Worm (Caenorhabditis elegans) whole organism, L1 larva: ENCODE measurements around the gene grl-18.

Experiments
- C04F5.9 ChIP-seq: sonication (generic microtip); optimal IDR thresholded peaks from 2 replicates; lab custom pipeline; 2016; ENCODE audit warnings: missing genetic modification characterization, missing compliant biosample characterization
- C16A3.4 ChIP-seq: fragments of 150-350 bp; optimal IDR thresholded peaks from 2 replicates; lab custom pipeline; 2014; ENCODE audit warnings: missing biosample characterization, missing genetic modification characterization
- Y116A8C.19 ChIP-seq: sonication (generic microtip); optimal IDR thresholded peaks from 2 replicates; lab custom pipeline; 2016; ENCODE audit warnings: missing compliant biosample characterization, missing genetic modification characterization, borderline replicate concordance
- blmp-1 ChIP-seq: fragments of 150-350 bp; optimal IDR thresholded peaks from 2 replicates; lab custom pipeline; 2014; ENCODE audit warnings: missing biosample characterization, missing genetic modification characterization
- ceh-8 ChIP-seq: fragments of 200-800 bp; sonication (Bioruptor generic); optimal IDR thresholded peaks from 2 replicates; lab custom pipeline; 2018; ENCODE audit warnings: mild to moderate bottlenecking, missing genetic modification characterization, moderate library complexity, missing compliant biosample characterization
- ceh-82 ChIP-seq, 3 experiments: fragments of 150-350 bp in 1 of 3; sonication (generic microtip) in 2 of 3; optimal IDR thresholded peaks; 2 replicates each; lab custom pipeline; 2014 to 2017; ENCODE audit warnings: missing biosample characterization in 3 of 3, missing genetic modification characterization in 3 of 3
- dpl-1 ChIP-seq, 3 experiments: fragments of 150-350 bp in 2 of 3; sonication (generic microtip) in 1 of 3; optimal IDR thresholded peaks; 2 replicates each; lab custom pipeline; 2014 to 2017; ENCODE audit warnings: missing biosample characterization in 3 of 3, missing genetic modification characterization in 3 of 3, missing genetic modification reagents in 3 of 3
- efl-1 ChIP-seq, 4 experiments: fragments of 150-350 bp; optimal IDR thresholded peaks in 3 of 4; peaks in 1 of 4; 1 replicate in 1 of 4; 2 replicates in 3 of 4; lab custom pipeline; 2014; ENCODE audit warnings: missing biosample characterization in 2 of 4, missing genetic modification characterization in 2 of 4, missing genetic modification reagents in 2 of 4
- egl-13 ChIP-seq: sonication (generic microtip); optimal IDR thresholded peaks from 2 replicates; lab custom pipeline; 2016; ENCODE audit warnings: missing genotype, missing genetic modification reagents, missing genetic modification characterization, missing compliant biosample characterization
- fkh-10 ChIP-seq: sonication (generic microtip); optimal IDR thresholded peaks from 2 replicates; lab custom pipeline; 2017; ENCODE audit warnings: missing biosample characterization, missing genetic modification reagents, missing genetic modification characterization
- fkh-8 ChIP-seq: sonication (generic microtip); optimal IDR thresholded peaks from 2 replicates; lab custom pipeline; 2016; ENCODE audit warnings: mild to moderate bottlenecking, missing genetic modification characterization, missing compliant biosample characterization
- fos-1 ChIP-seq: fragments of 150-350 bp; optimal IDR thresholded peaks from 2 replicates; lab custom pipeline; 2014; ENCODE audit warnings: missing biosample characterization, missing genetic modification characterization
- hlh-4 ChIP-seq: sonication (generic microtip); optimal IDR thresholded peaks from 2 replicates; lab custom pipeline; 2016; ENCODE audit warnings: mild to moderate bottlenecking, missing genetic modification characterization, missing compliant biosample characterization
- hpl-2 ChIP-seq: fragments of 150-350 bp; optimal IDR thresholded peaks from 2 replicates; lab custom pipeline; 2014; ENCODE audit warnings: missing biosample characterization, missing genetic modification reagents, missing genetic modification characterization
- isw-1 ChIP-seq: fragments of 200-800 bp; sonication (Bioruptor generic); IDR thresholded peaks from 2 replicates; pipeline ENCODE4 v1.3.6; 2022; ENCODE audit warnings: missing genetic modification characterization, missing compliant biosample characterization
- lin-14 ChIP-seq: fragments of 200-800 bp; sonication (Bioruptor generic); optimal IDR thresholded peaks from 2 replicates; lab custom pipeline; 2018; ENCODE audit warnings: mild to moderate bottlenecking, missing genetic modification characterization, moderate library complexity, missing compliant biosample characterization
- lin-15B ChIP-seq: fragments of 150-350 bp; sonication (generic microtip); optimal IDR thresholded peaks from 3 replicates; lab custom pipeline; 2014; ENCODE audit warnings: missing biosample characterization, missing genetic modification characterization
- lin-35 ChIP-seq, 2 experiments: fragments of 150-350 bp; optimal IDR thresholded peaks; 2 replicates each; lab custom pipeline; 2014; ENCODE audit warnings: missing biosample characterization in 2 of 2, missing genetic modification characterization in 2 of 2, missing genetic modification reagents in 2 of 2
- lsy-2 ChIP-seq, 2 experiments: fragments of 150-350 bp; optimal IDR thresholded peaks; 2 replicates each; lab custom pipeline; 2014; ENCODE audit warnings: missing biosample characterization in 2 of 2, missing genetic modification characterization in 2 of 2
- mab-9 ChIP-seq: fragments of 200-800 bp; sonication (Bioruptor generic); IDR thresholded peaks from 2 replicates; pipeline ENCODE4 v1.3.6; 2022; ENCODE audit warnings: missing genetic modification reagents, missing genetic modification characterization, missing compliant biosample characterization
- mdl-1 ChIP-seq, 2 experiments: fragments of 150-350 bp; optimal IDR thresholded peaks; 2 replicates each; lab custom pipeline; 2014 to 2017; ENCODE audit warnings: missing biosample characterization in 2 of 2, missing genetic modification characterization in 2 of 2, inconsistent platforms in 1 of 2
- mep-1 ChIP-seq: fragments of 150-350 bp; optimal IDR thresholded peaks from 2 replicates; lab custom pipeline; 2014; ENCODE audit warnings: missing biosample characterization, missing genetic modification characterization
- nhr-19 ChIP-seq: fragments of 200-800 bp; sonication (Bioruptor generic); conservative IDR thresholded peaks from 2 replicates; pipeline ENCODE4 v1.3.6; 2022; ENCODE audit warnings: missing genetic modification characterization, missing compliant biosample characterization
- nhr-28 ChIP-seq: fragments of 150-350 bp; optimal IDR thresholded peaks from 2 replicates; lab custom pipeline; 2014; ENCODE audit warnings: missing biosample characterization, missing genetic modification characterization
- nhr-76 ChIP-seq: sonication (generic microtip); optimal IDR thresholded peaks from 2 replicates; lab custom pipeline; 2017; ENCODE audit warnings: missing biosample characterization, missing genetic modification characterization
- nhr-84 ChIP-seq: sonication (generic microtip); optimal IDR thresholded peaks from 2 replicates; lab custom pipeline; 2017; ENCODE audit warnings: missing biosample characterization, missing genetic modification characterization
- nhr-85 ChIP-seq: sonication (generic microtip); peaks from one replicate; lab custom pipeline; 2016; ENCODE audit warnings: missing genetic modification characterization, inconsistent platforms, missing compliant biosample characterization
- pag-3 ChIP-seq: sonication (generic microtip); optimal IDR thresholded peaks from 2 replicates; lab custom pipeline; 2017; ENCODE audit warnings: missing genetic modification characterization, mild to moderate bottlenecking, missing compliant biosample characterization, antibody characterized with exemption, borderline replicate concordance; ENCODE audit not compliant: insufficient read depth
- pqm-1 ChIP-seq: sonication (generic microtip); optimal IDR thresholded peaks from 3 replicates; lab custom pipeline; 2017; ENCODE audit warnings: missing biosample characterization, missing genetic modification characterization
- rnt-1 ChIP-seq: sonication (generic microtip); optimal IDR thresholded peaks from 2 replicates; lab custom pipeline; 2016; ENCODE audit warnings: mild to moderate bottlenecking, missing genetic modification characterization, moderate library complexity, missing compliant biosample characterization
- snpc-4 ChIP-seq: fragments of 150-350 bp; optimal IDR thresholded peaks from 2 replicates; lab custom pipeline; 2014; ENCODE audit warnings: missing biosample characterization, missing genetic modification characterization
- snu-23 ChIP-seq: sonication (generic microtip); optimal IDR thresholded peaks from 2 replicates; lab custom pipeline; 2016; ENCODE audit warnings: missing genetic modification characterization, missing compliant biosample characterization
- swsn-7 ChIP-seq: sonication (generic microtip); optimal IDR thresholded peaks from 2 replicates; lab custom pipeline; 2016; ENCODE audit warnings: missing genetic modification characterization, missing compliant biosample characterization
- tlp-1 ChIP-seq: fragments of 150-350 bp; optimal IDR thresholded peaks from 2 replicates; lab custom pipeline; 2014; ENCODE audit warnings: missing biosample characterization, missing genetic modification characterization
- unc-130 ChIP-seq: fragments of 150-350 bp; optimal IDR thresholded peaks from 2 replicates; lab custom pipeline; 2017; ENCODE audit warnings: missing biosample characterization, missing genetic modification characterization, inconsistent platforms
- unc-30 ChIP-seq: sonication (generic microtip); optimal IDR thresholded peaks from 2 replicates; lab custom pipeline; 2017; ENCODE audit warnings: missing biosample characterization, missing genetic modification characterization
- unc-98 ChIP-seq: fragments of 200-800 bp; sonication (Bioruptor generic); IDR thresholded peaks from 2 replicates; pipeline ENCODE4 v1.3.6; 2022; ENCODE audit warnings: missing genetic modification characterization, missing compliant biosample characterization
- xbp-1 ChIP-seq: sonication (generic microtip); optimal IDR thresholded peaks from 2 replicates; lab custom pipeline; 2016; ENCODE audit warnings: missing genetic modification characterization, missing compliant biosample characterization
- zag-1 ChIP-seq: fragments of 150-350 bp; optimal IDR thresholded peaks from 2 replicates; lab custom pipeline; 2014; ENCODE audit warnings: missing biosample characterization, missing genetic modification characterization
- zip-4 ChIP-seq: fragments of 200-800 bp; sonication (Bioruptor generic); optimal IDR thresholded peaks from 2 replicates; lab custom pipeline; 2018; ENCODE audit warnings: mild to moderate bottlenecking, missing genetic modification characterization, moderate library complexity, missing compliant biosample characterization
- ztf-11 ChIP-seq, 2 experiments: sonication (generic microtip); optimal IDR thresholded peaks; 2 replicates each; lab custom pipeline; 2016 to 2017; ENCODE audit warnings: missing genetic modification characterization in 2 of 2, missing biosample characterization in 1 of 2, missing compliant biosample characterization in 1 of 2
- ztf-4 ChIP-seq: fragments of 150-350 bp; optimal IDR thresholded peaks from 2 replicates; lab custom pipeline; 2014; ENCODE audit warnings: missing biosample characterization, missing genetic modification characterization

Gene grl-18

DNA sequence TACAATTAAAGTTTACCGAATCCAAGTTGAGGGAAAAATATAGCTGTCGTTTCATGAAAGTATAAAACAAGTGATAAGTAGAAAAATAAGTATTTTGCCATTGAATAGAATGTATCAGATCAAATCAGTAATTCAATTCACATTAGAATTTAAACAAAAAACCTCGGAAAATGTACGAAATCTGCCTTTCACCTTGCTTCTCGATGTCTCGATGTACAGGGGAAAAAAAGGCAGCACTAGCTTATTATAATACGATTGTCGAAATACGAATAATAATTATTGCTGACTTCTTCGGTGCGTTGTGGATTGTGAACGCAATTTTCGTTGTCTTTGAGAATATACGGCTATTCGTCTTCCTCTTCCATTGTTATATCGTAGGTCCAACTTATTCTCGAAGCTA lies at the start of gene grl-18:
Gene grl-18, minus strand, starts transcription at position 101 of the 400 bp plus-strand sequence.
- no peak for TF ChIP-seq hpl-2

DNA sequence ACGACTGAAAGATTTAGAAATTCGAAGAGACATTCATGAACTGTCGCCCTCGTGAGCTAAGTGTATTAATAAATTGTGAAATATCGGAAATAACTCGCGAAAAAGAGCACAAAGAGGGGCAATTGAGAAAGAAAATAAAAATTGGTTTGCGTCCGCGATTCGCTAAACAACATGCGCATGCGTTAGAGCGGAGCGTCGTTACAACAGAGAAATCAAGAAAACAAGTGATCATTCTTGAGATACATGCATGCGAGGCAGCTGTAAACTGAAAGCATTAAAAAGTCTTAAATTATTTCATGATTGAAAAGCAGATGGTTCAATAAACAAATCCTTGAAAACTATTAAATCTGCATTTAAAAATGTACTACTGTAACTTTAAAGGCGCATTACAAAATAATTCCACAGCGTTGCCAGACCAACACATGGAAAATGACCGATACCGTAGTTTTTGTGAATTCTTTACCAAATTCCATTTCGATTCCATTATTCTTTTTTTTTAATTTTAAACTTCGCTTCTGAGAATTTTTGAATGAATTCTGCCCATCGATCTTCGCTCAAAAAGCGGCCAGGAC lies 47.7 kb upstream of the grl-18 start, which contains the start of the genes cox-16 and syp-2:
Gene cox-16, minus strand, starts transcription at position 4 of the 572 bp plus-strand sequence.
Gene syp-2, plus strand, starts transcription at position 248 of the 572 bp plus-strand sequence.
- TF ChIP-seq fkh-10 (no peak), ztf-4 (tag; lab: Kevin White, UChicago) (no peak), mdl-1 (tag; optimal IDR thresholded peaks at IDR 0.05; lab: Kevin White, UChicago) (no peak), xbp-1 (tag; lab: Kevin White, UChicago) (no peak), tlp-1 (tag; lab: Kevin White, UChicago) (no peak), C16A3.4 (peak; percentile 8), dpl-1 (GFP tag; optimal IDR thresholded peaks at IDR 0.05; lab: Kevin White, UChicago) (peak in 2 of 3 experiments; percentile 20 to 54), nhr-19 (GFP tag; lab: Robert Waterston, UW) (no peak), lin-14 (GFP tag; lab: Kevin White, UChicago) (no peak), isw-1 (no peak), nhr-85 (no peak), pqm-1 (tag; lab: Kevin White, UChicago) (no peak), mab-9 (GFP tag; lab: Robert Waterston, UW) (no peak), lin-35 (GFP tag; optimal IDR thresholded peaks at IDR 0.05; lab: Kevin White, UChicago) (peak; percentile 33 to 52), Y116A8C.19 (tag; lab: Kevin White, UChicago) (no peak), swsn-7 (tag; lab: Kevin White, UChicago) (no peak), ceh-8 (no peak), hlh-4 (tag; lab: Kevin White, UChicago) (no peak), unc-30 (tag; lab: Kevin White, UChicago) (no peak), rnt-1 (tag; lab: Kevin White, UChicago) (peak; percentile 5), zip-4 (GFP tag; lab: Kevin White, UChicago) (no peak), fos-1 (tag; lab: Kevin White, UChicago) (no peak), mep-1 (tag; lab: Kevin White, UChicago) (no peak), zag-1 (tag; lab: Kevin White, UChicago) (no peak), fkh-8 (no peak), snu-23 (GFP tag; lab: Kevin White, UChicago) (peak; percentile 35), nhr-76 (tag; lab: Kevin White, UChicago) (no peak), nhr-28 (tag; lab: Kevin White, UChicago) (no peak), pag-3 (tag; lab: Kevin White, UChicago) (no peak), lin-15B (tag; lab: Kevin White, UChicago) (no peak), blmp-1 (tag; lab: Kevin White, UChicago) (peak; percentile 12), snpc-4 (tag; lab: Kevin White, UChicago) (no peak), lsy-2 (tag; optimal IDR thresholded peaks at IDR 0.05; lab: Kevin White, UChicago) (peak in 1 of 2 experiments; percentile 61), C04F5.9 (tag; lab: Kevin White, UChicago) (no peak), unc-130 (tag; lab: Kevin White, UChicago) (peak; percentile 21), ceh-82 (tag; optimal IDR thresholded peaks at IDR 0.05; lab: Kevin White, UChicago) (peak in 2 of 3 experiments; percentile 3 to 11), efl-1 (optimal IDR thresholded peaks at IDR 0.05; lab: Kevin White, UChicago) (peak; percentile 33 to 45), efl-1 (GFP tag; optimal IDR thresholded peaks at IDR 0.05 in 1 of 2; lab: Kevin White, UChicago) (peak; percentile 35 to 86)

- TF ChIP-seq unc-98 (GFP tag; lab: Robert Waterston, UW) = no peak
- no peak for TF ChIP-seq nhr-84 (tag; lab: Kevin White, UChicago)
- no peak for TF ChIP-seq lin-14 (GFP tag; lab: Kevin White, UChicago)
- TF ChIP-seq efl-1 (optimal IDR thresholded peaks at IDR 0.05; lab: Kevin White, UChicago) = no peak
- TF ChIP-seq efl-1 (GFP tag; optimal IDR thresholded peaks at IDR 0.05 in 1 of 2; lab: Kevin White, UChicago) = peak in 1 of 2 experiments; percentile 68
- no peak for TF ChIP-seq egl-13 (tag; lab: Kevin White, UChicago)
- no peak for TF ChIP-seq fkh-8
- TF ChIP-seq mab-9 (GFP tag; lab: Robert Waterston, UW) = no peak
- no peak for TF ChIP-seq ztf-11 (tag; optimal IDR thresholded peaks at IDR 0.05; lab: Kevin White, UChicago)
These were observed 47.1 kb upstream of the grl-18 start, which contains the start of gene C24G6.8 for ce11 chrV:5535774-5536173. C24G6.8 (minus strand) TSS chrV:5535874.
